Worm (Caenorhabditis elegans): ENCODE results near the gene inx-11.

DNA sequence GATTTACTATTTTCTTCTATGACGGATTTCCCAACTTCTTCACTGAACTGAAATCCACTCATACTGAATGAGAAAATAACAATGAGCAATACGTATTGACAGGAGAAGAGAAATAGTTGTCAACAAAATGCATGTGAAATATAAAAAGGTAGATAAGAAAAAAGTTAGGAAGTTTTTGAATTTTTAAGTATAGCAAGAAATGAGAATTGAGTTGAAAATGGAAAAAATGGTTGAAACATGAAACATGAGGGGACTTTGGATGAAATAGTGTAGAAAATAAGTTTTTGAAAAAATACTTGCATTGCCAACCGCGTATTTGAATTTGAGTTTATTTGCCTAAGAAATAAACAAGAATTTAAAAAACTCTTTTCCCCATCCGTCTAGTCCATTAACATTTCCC, 40.1 kb upstream of the inx-11 start, which contains the start of the genes pals-38 and C54D10.9:
- no peak for TF ChIP-seq fos-1 (tag; optimal IDR thresholded peaks at IDR 0.05)
- no peak for TF ChIP-seq lir-3 (tag; optimal IDR thresholded peaks at IDR 0.05; ENCODE audit: poor library complexity)
- no peak for TF ChIP-seq elt-2 (tag; optimal IDR thresholded peaks at IDR 0.05)
- TF ChIP-seq snpc-4 (tag; optimal IDR thresholded peaks at IDR 0.05): no peak

Data from whole organism, L1 larva.